Worm (Caenorhabditis elegans) whole organism, young adult: ENCODE results near the gene clec-215.
A peak's percentile ranks its signal among the peaks of the same experiment; 100 is the strongest.

ENCODE experiments used
- B0336.3 ChIP-seq: fragments of 200-800 bp; sonication (Bioruptor generic); IDR thresholded peaks from 2 replicates; pipeline ENCODE4 v1.3.6; 2022; ENCODE audit warnings: missing genetic modification characterization, missing compliant biosample characterization
- F10E7.11 ChIP-seq: sonication (generic microtip); optimal IDR thresholded peaks from 2 replicates; lab custom pipeline; 2017; ENCODE audit warnings: mild to moderate bottlenecking, missing genetic modification characterization, moderate library complexity, missing compliant biosample characterization
- F22D6.2 ChIP-seq: sonication (generic microtip); optimal IDR thresholded peaks from 2 replicates; lab custom pipeline; 2016; ENCODE audit warnings: mild to moderate bottlenecking, missing genetic modification characterization, missing compliant biosample characterization
- F49E8.2 ChIP-seq: sonication (generic microtip); optimal IDR thresholded peaks from 3 replicates; lab custom pipeline; 2017; ENCODE audit warnings: missing genetic modification characterization, mild to moderate bottlenecking, missing compliant biosample characterization, antibody characterized with exemption, moderate library complexity; ENCODE audit not compliant: insufficient read depth
- F52B5.7 ChIP-seq: sonication (generic microtip); optimal IDR thresholded peaks from 2 replicates; lab custom pipeline; 2016; ENCODE audit warnings: mild to moderate bottlenecking, missing genetic modification characterization, missing compliant biosample characterization
- F57A8.1 ChIP-seq: fragments of 200-800 bp; sonication (Bioruptor generic); optimal IDR thresholded peaks from 2 replicates; lab custom pipeline; 2018; ENCODE audit warnings: mild to moderate bottlenecking, missing genetic modification characterization, moderate library complexity, missing compliant biosample characterization
- F57C9.4 ChIP-seq: sonication (generic microtip); optimal IDR thresholded peaks from 2 replicates; lab custom pipeline; 2017; ENCODE audit warnings: mild to moderate bottlenecking, missing genetic modification characterization, missing compliant biosample characterization
- T26A5.8 ChIP-seq: sonication (generic microtip); optimal IDR thresholded peaks from 2 replicates; lab custom pipeline; 2016; ENCODE audit warnings: missing genetic modification characterization, missing compliant biosample characterization
- Y53F4B.3 ChIP-seq: fragments of 200-800 bp; sonication (Bioruptor generic); IDR thresholded peaks from 2 replicates; pipeline ENCODE4 v1.3.6; 2022; ENCODE audit warnings: missing genetic modification reagents, missing genetic modification characterization, missing compliant biosample characterization
- Y53G8AR.9 ChIP-seq: fragments of 200-800 bp; sonication (Bioruptor generic); conservative IDR thresholded peaks from 2 replicates; pipeline ENCODE4 v1.3.6; 2022; ENCODE audit warnings: missing genetic modification reagents, missing genetic modification characterization, missing compliant biosample characterization
- akir-1 ChIP-seq: fragments of 200-800 bp; sonication (Bioruptor generic); optimal IDR thresholded peaks from 2 replicates; lab custom pipeline; 2018; ENCODE audit warnings: mild to moderate bottlenecking, missing genetic modification characterization, moderate library complexity, missing compliant biosample characterization
- attf-5 ChIP-seq: fragments of 200-800 bp; sonication (Bioruptor generic); optimal IDR thresholded peaks from 2 replicates; lab custom pipeline; 2018; ENCODE audit warnings: mild to moderate bottlenecking, missing genetic modification characterization, missing compliant biosample characterization
- cebp-1 ChIP-seq, 2 experiments: fragments of 200-800 bp in 1 of 2; sonication (Bioruptor generic) in 1 of 2; sonication (generic microtip) in 1 of 2; IDR thresholded peaks in 1 of 2; optimal IDR thresholded peaks in 1 of 2; 2 replicates each; pipeline versions ENCODE4 v1.3.6 to Lab custom; 2017 to 2022; ENCODE audit warnings: missing compliant biosample characterization in 2 of 2, missing genetic modification characterization in 2 of 2, mild to moderate bottlenecking in 1 of 2, missing genetic modification reagents in 1 of 2, moderate library complexity in 1 of 2
- ceh-100 ChIP-seq: fragments of 200-800 bp; sonication (Bioruptor generic); IDR thresholded peaks from 2 replicates; pipeline ENCODE4 v1.3.6; 2022; ENCODE audit warnings: missing genetic modification reagents, missing genetic modification characterization, missing compliant biosample characterization
- ceh-27 ChIP-seq: fragments of 200-800 bp; sonication (Bioruptor generic); optimal IDR thresholded peaks from 2 replicates; lab custom pipeline; 2018; ENCODE audit warnings: mild to moderate bottlenecking, missing genetic modification characterization, moderate library complexity, missing compliant biosample characterization
- ceh-79 ChIP-seq: sonication (generic microtip); optimal IDR thresholded peaks from 2 replicates; lab custom pipeline; 2017; ENCODE audit warnings: mild to moderate bottlenecking, missing genetic modification characterization, missing compliant biosample characterization
- ceh-91 ChIP-seq: fragments of 200-800 bp; sonication (Bioruptor generic); IDR thresholded peaks from 2 replicates; pipeline ENCODE4 v1.3.6; 2022; ENCODE audit warnings: missing genetic modification reagents, missing genetic modification characterization, missing compliant biosample characterization
- dox-1 ChIP-seq: fragments of 200-800 bp; sonication (Bioruptor generic); IDR thresholded peaks from 2 replicates; pipeline ENCODE4 v1.3.6; 2022; ENCODE audit warnings: missing genetic modification reagents, missing genetic modification characterization, missing compliant biosample characterization
- egrh-3 ChIP-seq: fragments of 200-800 bp; sonication (Bioruptor generic); IDR thresholded peaks from 2 replicates; pipeline ENCODE4 v1.3.6; 2022; ENCODE audit warnings: missing genetic modification reagents, missing genetic modification characterization, missing compliant biosample characterization
- lag-1 ChIP-seq: fragments of 200-800 bp; sonication (Bioruptor generic); IDR thresholded peaks from 2 replicates; pipeline ENCODE4 v1.3.6; 2022; ENCODE audit warnings: missing genetic modification reagents, missing genetic modification characterization, missing compliant biosample characterization
- let-607 ChIP-seq, 2 experiments: fragments of 200-800 bp in 1 of 2; sonication (Bioruptor generic) in 1 of 2; sonication (generic microtip) in 1 of 2; optimal IDR thresholded peaks; 2 replicates each; lab custom pipeline; 2016 to 2018; ENCODE audit warnings: mild to moderate bottlenecking in 2 of 2, missing compliant biosample characterization in 2 of 2, missing genetic modification characterization in 2 of 2, moderate library complexity in 2 of 2, missing genotype in 1 of 2
- lin-35 ChIP-seq, 3 experiments: fragments of 150-350 bp in 2 of 3; sonication (generic microtip) in 1 of 3; optimal IDR thresholded peaks; 2 replicates each; lab custom pipeline; 2014 to 2018; ENCODE audit warnings: missing biosample characterization in 3 of 3, missing genetic modification characterization in 3 of 3, missing genetic modification reagents in 3 of 3
- lin-40 ChIP-seq: sonication (generic microtip); optimal IDR thresholded peaks from 2 replicates; lab custom pipeline; 2016; ENCODE audit warnings: missing genetic modification characterization, mild to moderate bottlenecking, missing compliant biosample characterization, missing genotype, missing genetic modification reagents
- lin-54 ChIP-seq: fragments of 200-800 bp; sonication (Bioruptor generic); optimal IDR thresholded peaks from 2 replicates; lab custom pipeline; 2018; ENCODE audit warnings: mild to moderate bottlenecking, missing genetic modification characterization, missing compliant biosample characterization
- lir-1 ChIP-seq: fragments of 200-800 bp; sonication (Bioruptor generic); conservative IDR thresholded peaks from 2 replicates; pipeline ENCODE4 v1.3.6; 2022; ENCODE audit warnings: missing genetic modification reagents, missing genetic modification characterization, missing compliant biosample characterization
- lsl-1 ChIP-seq: fragments of 200-800 bp; sonication (Bioruptor generic); optimal IDR thresholded peaks from 2 replicates; lab custom pipeline; 2018; ENCODE audit warnings: mild to moderate bottlenecking, missing genetic modification characterization, moderate library complexity, missing compliant biosample characterization
- madf-3 ChIP-seq: fragments of 200-800 bp; sonication (Bioruptor generic); IDR thresholded peaks from 2 replicates; pipeline ENCODE4 v1.3.6; 2022; ENCODE audit warnings: missing genetic modification reagents, missing genetic modification characterization, missing compliant biosample characterization
- madf-6 ChIP-seq: fragments of 200-800 bp; sonication (Bioruptor generic); IDR thresholded peaks from 2 replicates; pipeline ENCODE4 v1.3.6; 2022; ENCODE audit warnings: missing genetic modification reagents, missing genetic modification characterization, missing compliant biosample characterization
- mcd-1 ChIP-seq: fragments of 200-800 bp; sonication (Bioruptor generic); IDR thresholded peaks from 2 replicates; pipeline ENCODE4 v1.3.6; 2022; ENCODE audit warnings: missing genetic modification reagents, missing genetic modification characterization, missing compliant biosample characterization
- mel-28 ChIP-seq: sonication (generic microtip); optimal IDR thresholded peaks from 2 replicates; lab custom pipeline; 2016; ENCODE audit warnings: borderline replicate concordance, mild to moderate bottlenecking, missing genetic modification characterization, missing compliant biosample characterization
- nfyb-1 ChIP-seq: fragments of 200-800 bp; sonication (Bioruptor generic); IDR thresholded peaks from 2 replicates; pipeline ENCODE4 v1.3.6; 2022; ENCODE audit warnings: missing genetic modification reagents, missing genetic modification characterization, missing compliant biosample characterization
- nhr-179 ChIP-seq: sonication (generic microtip); optimal IDR thresholded peaks from 2 replicates; lab custom pipeline; 2016; ENCODE audit warnings: mild to moderate bottlenecking, missing genetic modification characterization, missing compliant biosample characterization
- nhr-80 ChIP-seq: sonication (generic microtip); optimal IDR thresholded peaks from 2 replicates; lab custom pipeline; 2016; ENCODE audit warnings: missing genetic modification characterization, missing compliant biosample characterization
- nhr-90 ChIP-seq: sonication (generic microtip); optimal IDR thresholded peaks from 2 replicates; lab custom pipeline; 2016; ENCODE audit warnings: missing genotype, mild to moderate bottlenecking, missing genetic modification characterization, missing compliant biosample characterization
- pha-4 ChIP-seq: fragments of 150-350 bp; sonication (generic microtip); optimal IDR thresholded peaks from 2 replicates; lab custom pipeline; 2014; ENCODE audit warnings: missing biosample characterization, missing genetic modification reagents, missing genetic modification characterization
- rcor-1 ChIP-seq: fragments of 200-800 bp; sonication (Bioruptor generic); IDR thresholded peaks from 2 replicates; pipeline ENCODE4 v1.3.6; 2022; ENCODE audit warnings: missing genetic modification reagents, missing genetic modification characterization, missing compliant biosample characterization
- sdz-38 ChIP-seq: sonication (generic microtip); optimal IDR thresholded peaks from 2 replicates; lab custom pipeline; 2016; ENCODE audit warnings: missing genotype, missing genetic modification characterization, missing compliant biosample characterization
- somi-1 ChIP-seq: fragments of 200-800 bp; sonication (Bioruptor generic); optimal IDR thresholded peaks from 2 replicates; lab custom pipeline; 2018; ENCODE audit warnings: mild to moderate bottlenecking, missing genetic modification characterization, missing compliant biosample characterization
- sptf-2 ChIP-seq: fragments of 200-800 bp; sonication (Bioruptor generic); optimal IDR thresholded peaks from 2 replicates; lab custom pipeline; 2018; ENCODE audit warnings: mild to moderate bottlenecking, missing genetic modification characterization, missing compliant biosample characterization
- tbp1 ChIP-seq: fragments of 200-800 bp; sonication (Bioruptor generic); optimal IDR thresholded peaks from 2 replicates; lab custom pipeline; 2018; ENCODE audit warnings: mild to moderate bottlenecking, missing genetic modification characterization, missing compliant biosample characterization
- tlf-1 ChIP-seq: fragments of 200-800 bp; sonication (Bioruptor generic); optimal IDR thresholded peaks from 2 replicates; lab custom pipeline; 2018; ENCODE audit warnings: mild to moderate bottlenecking, missing genetic modification characterization, missing compliant biosample characterization
- zfh-2 ChIP-seq: fragments of 200-800 bp; sonication (Bioruptor generic); conservative IDR thresholded peaks from 2 replicates; pipeline ENCODE4 v1.3.6; 2022; ENCODE audit warnings: missing genetic modification reagents, missing genetic modification characterization, missing compliant biosample characterization
- ztf-25 ChIP-seq: fragments of 200-800 bp; sonication (Bioruptor generic); IDR thresholded peaks from 2 replicates; pipeline ENCODE4 v1.3.6; 2022; ENCODE audit warnings: missing genetic modification reagents, missing genetic modification characterization, missing compliant biosample characterization
- ztf-3 ChIP-seq: fragments of 200-800 bp; sonication (Bioruptor generic); optimal IDR thresholded peaks from 2 replicates; lab custom pipeline; 2018; ENCODE audit warnings: mild to moderate bottlenecking, missing genetic modification characterization, missing compliant biosample characterization

The clec-215 gene

ce11 chrV:7580378-7580777, 31.8 kb upstream of the clec-215 start, which contains the start of gene ets-6 (continued):
- peak; percentile 21 for TF ChIP-seq lin-40
- no peak for TF ChIP-seq ztf-25 (GFP tag; lab: Robert Waterston, UW)
- TF ChIP-seq ceh-91: no peak; the same call in 1 of the 2 replicates
- no peak for TF ChIP-seq nfyb-1
- TF ChIP-seq F57A8.1 (GFP tag; lab: Kevin White, UChicago): no peak
- no peak for TF ChIP-seq pha-4 (tag; lab: Kevin White, UChicago)
- no peak for TF ChIP-seq ceh-79 (tag; lab: Kevin White, UChicago)
- no peak for TF ChIP-seq madf-3 (GFP tag; lab: Robert Waterston, UW)
- TF ChIP-seq Y53F4B.3 (GFP tag; lab: Robert Waterston, UW): no peak
- TF ChIP-seq nhr-80 (tag; lab: Kevin White, UChicago): no peak
- TF ChIP-seq zfh-2 (GFP tag; lab: Robert Waterston, UW): no peak
- peak; percentile 78 for TF ChIP-seq attf-5 (GFP tag; lab: Kevin White, UChicago)
- no peak for TF ChIP-seq lir-1 (GFP tag; lab: Robert Waterston, UW)
- peak; percentile 93 for TF ChIP-seq mcd-1
- peak; percentile 61 for TF ChIP-seq rcor-1 (GFP tag; lab: Robert Waterston, UW)
- TF ChIP-seq lin-54 (GFP tag; lab: Kevin White, UChicago): peak; percentile 22
- TF ChIP-seq dox-1 (GFP tag; lab: Robert Waterston, UW): peak; percentile 56
- TF ChIP-seq Y53G8AR.9 (GFP tag; lab: Robert Waterston, UW): no peak
- no peak for TF ChIP-seq F52B5.7
- no peak for TF ChIP-seq F49E8.2 (tag; lab: Kevin White, UChicago)
- TF ChIP-seq let-607 (tag; optimal IDR thresholded peaks at IDR 0.05; lab: Kevin White, UChicago): no peak
- TF ChIP-seq ceh-27 (GFP tag; lab: Kevin White, UChicago): no peak
- TF ChIP-seq F10E7.11 (tag; lab: Kevin White, UChicago): no peak
- TF ChIP-seq tlf-1 (GFP tag; lab: Kevin White, UChicago): no peak
- no peak for TF ChIP-seq sdz-38 (tag; lab: Kevin White, UChicago)
- TF ChIP-seq somi-1 (GFP tag; lab: Kevin White, UChicago): no peak
- TF ChIP-seq tbp1: peak; percentile 4
- peak; percentile 33 for TF ChIP-seq lsl-1 (GFP tag; lab: Kevin White, UChicago)
- no peak for TF ChIP-seq T26A5.8 (tag; lab: Kevin White, UChicago)
- no peak for TF ChIP-seq ceh-100
- TF ChIP-seq B0336.3: 0 out of 2 replicates have a peak, but pooled peaks have one; percentile 10
- TF ChIP-seq lag-1: no peak
- no peak for TF ChIP-seq nhr-179 (tag; lab: Kevin White, UChicago)
- TF ChIP-seq F22D6.2: no peak
- no peak for TF ChIP-seq mel-28 (tag; lab: Kevin White, UChicago)
- no peak for TF ChIP-seq cebp-1 (GFP tag; IDR thresholded peaks at IDR 0.05; lab: Robert Waterston, UW)
- TF ChIP-seq cebp-1 (tag; optimal IDR thresholded peaks at IDR 0.05; lab: Kevin White, UChicago): peak; percentile 17
- no peak for TF ChIP-seq F57C9.4 (tag; lab: Kevin White, UChicago)
- TF ChIP-seq ztf-3 (GFP tag; lab: Kevin White, UChicago): no peak
- no peak for TF ChIP-seq lin-35 (GFP tag; optimal IDR thresholded peaks at IDR 0.05; lab: Kevin White, UChicago)
- no peak for TF ChIP-seq sptf-2 (GFP tag; lab: Kevin White, UChicago)
- no peak for TF ChIP-seq nhr-90 (tag; lab: Kevin White, UChicago)
- TF ChIP-seq egrh-3 (GFP tag; lab: Robert Waterston, UW): no peak
- TF ChIP-seq madf-6 (GFP tag; lab: Robert Waterston, UW): peak; percentile 45; the same call in 1 of the 2 replicates
- no peak for TF ChIP-seq akir-1 (GFP tag; lab: Kevin White, UChicago)
